Fruit fly (Drosophila melanogaster) whole organism, wandering third instar larva: Measurements from ENCODE around the gene CG6961.

ENCODE experiments used
- Abd-B ChIP-seq: fragments of >200 bp; optimal IDR thresholded peaks from 2 replicates; lab custom pipeline; 2017; ENCODE audit warnings: missing biosample characterization, missing genetic modification characterization
- CG9705 ChIP-seq: fragments of 200-800 bp; sonication (Bioruptor generic); optimal IDR thresholded peaks from 2 replicates; lab custom pipeline; 2018; ENCODE audit warnings: missing biosample characterization, mild to moderate bottlenecking, missing genetic modification characterization
- CrebA ChIP-seq: fragments of 200-800 bp; sonication (Bioruptor generic); optimal IDR thresholded peaks from 2 replicates; lab custom pipeline; 2016; ENCODE audit warnings: missing biosample characterization, mild to moderate bottlenecking, missing genetic modification characterization, borderline replicate concordance
- Dfd ChIP-seq: fragments of >200 bp; optimal IDR thresholded peaks from 2 replicates; lab custom pipeline; 2017; ENCODE audit warnings: missing biosample characterization, missing genetic modification characterization
- Dif ChIP-seq: fragments of 200-275, 200-300 bp; sonication (Bioruptor generic); optimal IDR thresholded peaks from 2 replicates; lab custom pipeline; 2018; ENCODE audit warnings: missing biosample characterization, missing genetic modification characterization; ENCODE audit not compliant: partially characterized antibody
- GATAd ChIP-seq: sonication (Bioruptor generic); optimal IDR thresholded peaks from 2 replicates; lab custom pipeline; 2016; ENCODE audit warnings: missing biosample characterization, missing genetic modification characterization
- HLH106 ChIP-seq: fragments of 200-800 bp; optimal IDR thresholded peaks from 3 replicates; lab custom pipeline; 2019; ENCODE audit warnings: missing biosample characterization, mild to moderate bottlenecking, missing genetic modification characterization, moderate library complexity
- Hnf4 ChIP-seq: fragments of 200-800 bp; sonication (Bioruptor generic); optimal IDR thresholded peaks from 2 replicates; lab custom pipeline; 2016; ENCODE audit warnings: missing biosample characterization, mild to moderate bottlenecking, missing genetic modification characterization
- Hr78 ChIP-seq: fragments of >200 bp; optimal IDR thresholded peaks from 2 replicates; lab custom pipeline; 2017; ENCODE audit warnings: missing biosample characterization, missing genetic modification characterization
- Hr83 ChIP-seq: fragments of 200-300 bp; sonication (Bioruptor generic); optimal IDR thresholded peaks from 2 replicates; lab custom pipeline; 2016; ENCODE audit warnings: missing biosample characterization, mild to moderate bottlenecking, missing genetic modification characterization, moderate library complexity; ENCODE audit not compliant: poor library complexity, severe bottlenecking
- Jra ChIP-seq: sonication (Bioruptor generic); optimal IDR thresholded peaks from 2 replicates; lab custom pipeline; 2016; ENCODE audit warnings: missing biosample characterization, missing genetic modification characterization
- Mio ChIP-seq: sonication (Bioruptor generic); optimal IDR thresholded peaks from 2 replicates; lab custom pipeline; 2016; ENCODE audit warnings: missing biosample characterization, missing genetic modification characterization
- Myc ChIP-seq: fragments of >200 bp; optimal IDR thresholded peaks from 2 replicates; lab custom pipeline; 2017
- N ChIP-seq: fragments of >200 bp; optimal IDR thresholded peaks from 2 replicates; lab custom pipeline; 2018; ENCODE audit warnings: missing biosample characterization, missing external identifiers, missing genetic modification characterization
- Rel ChIP-seq, 2 experiments: fragments of 200-800 bp; sonication (Bioruptor generic) in 1 of 2; optimal IDR thresholded peaks; 2 replicates in 1 of 2; 3 replicates in 1 of 2; lab custom pipeline; 2016 to 2019; ENCODE audit warnings: mild to moderate bottlenecking in 2 of 2, missing biosample characterization in 2 of 2, missing genetic modification characterization in 2 of 2, moderate library complexity in 1 of 2
- Sp1 ChIP-seq: fragments of 200-800 bp; sonication (Bioruptor generic); optimal IDR thresholded peaks from 3 replicates; lab custom pipeline; 2019; ENCODE audit warnings: missing biosample characterization, mild to moderate bottlenecking, missing genetic modification characterization, moderate library complexity
- Vsx2 ChIP-seq: fragments of 200-300, 225-300 bp; sonication (Bioruptor generic); optimal IDR thresholded peaks from 2 replicates; lab custom pipeline; 2018; ENCODE audit warnings: missing biosample characterization, missing genetic modification characterization; ENCODE audit not compliant: partially characterized antibody
- dl ChIP-seq, 2 experiments: fragments of 175-275, 200-275 bp in 1 of 2; fragments of 200-275 bp in 1 of 2; sonication (Bioruptor generic); optimal IDR thresholded peaks; lab custom pipeline; 2018; ENCODE audit warnings: mild to moderate bottlenecking in 2 of 2, missing biosample characterization in 2 of 2, missing genetic modification characterization in 2 of 2, moderate library complexity in 2 of 2; ENCODE audit not compliant: partially characterized antibody in 2 of 2, insufficient read depth in 1 of 2
- dmrt93B ChIP-seq: fragments of 200-800 bp; sonication (Bioruptor generic); optimal IDR thresholded peaks from 2 replicates; lab custom pipeline; 2018; ENCODE audit warnings: missing biosample characterization, mild to moderate bottlenecking, missing genetic modification characterization
- dsf ChIP-seq: sonication (Bioruptor generic); optimal IDR thresholded peaks from 2 replicates; lab custom pipeline; 2016; ENCODE audit warnings: missing biosample characterization, missing genetic modification characterization, borderline replicate concordance
- ey ChIP-seq: fragments of 200-800 bp; sonication (Bioruptor generic); optimal IDR thresholded peaks from 2 replicates; lab custom pipeline; 2016; ENCODE audit warnings: missing biosample characterization, missing genetic modification characterization
- foxo ChIP-seq, 2 experiments: fragments of 200-800 bp; sonication (Bioruptor generic); optimal IDR thresholded peaks; 2 replicates in 1 of 2; 3 replicates in 1 of 2; lab custom pipeline; 2016 to 2017; ENCODE audit warnings: missing biosample characterization in 2 of 2, missing genetic modification characterization in 2 of 2
- fru ChIP-seq: fragments of 200-800 bp; sonication (Bioruptor generic); optimal IDR thresholded peaks from 3 replicates; lab custom pipeline; 2016; ENCODE audit warnings: missing biosample characterization, mild to moderate bottlenecking, missing genetic modification characterization
- jim ChIP-seq: fragments of 175-275, 200-325 bp; sonication (Bioruptor generic); optimal IDR thresholded peaks from 2 replicates; lab custom pipeline; 2016; ENCODE audit warnings: missing biosample characterization, mild to moderate bottlenecking, missing genetic modification characterization
- lola ChIP-seq: fragments of >200 bp; optimal IDR thresholded peaks from 2 replicates; lab custom pipeline; 2017; ENCODE audit warnings: missing biosample characterization, missing genetic modification characterization
- pan ChIP-seq: fragments of >200 bp; optimal IDR thresholded peaks from 2 replicates; lab custom pipeline; 2017
- rgr ChIP-seq: fragments of 200-800 bp; sonication (Bioruptor generic); optimal IDR thresholded peaks from 3 replicates; lab custom pipeline; 2016; ENCODE audit warnings: missing biosample characterization, mild to moderate bottlenecking, missing genetic modification characterization
- sv ChIP-seq: fragments of 200-800 bp; sonication (Bioruptor generic); optimal IDR thresholded peaks from 3 replicates; lab custom pipeline; 2016; ENCODE audit warnings: missing biosample characterization, missing genetic modification characterization
- tai ChIP-seq: sonication (Bioruptor generic); optimal IDR thresholded peaks from 2 replicates; lab custom pipeline; 2016; ENCODE audit warnings: missing biosample characterization, missing genetic modification characterization
- usp ChIP-seq: fragments of >200 bp; optimal IDR thresholded peaks from 2 replicates; lab custom pipeline; 2017; ENCODE audit warnings: missing biosample characterization, missing genetic modification characterization
- woc ChIP-seq: sonication (Bioruptor generic); optimal IDR thresholded peaks from 2 replicates; lab custom pipeline; 2016; ENCODE audit warnings: missing biosample characterization, mild to moderate bottlenecking, missing genetic modification characterization

CG6961 gene

DNA sequence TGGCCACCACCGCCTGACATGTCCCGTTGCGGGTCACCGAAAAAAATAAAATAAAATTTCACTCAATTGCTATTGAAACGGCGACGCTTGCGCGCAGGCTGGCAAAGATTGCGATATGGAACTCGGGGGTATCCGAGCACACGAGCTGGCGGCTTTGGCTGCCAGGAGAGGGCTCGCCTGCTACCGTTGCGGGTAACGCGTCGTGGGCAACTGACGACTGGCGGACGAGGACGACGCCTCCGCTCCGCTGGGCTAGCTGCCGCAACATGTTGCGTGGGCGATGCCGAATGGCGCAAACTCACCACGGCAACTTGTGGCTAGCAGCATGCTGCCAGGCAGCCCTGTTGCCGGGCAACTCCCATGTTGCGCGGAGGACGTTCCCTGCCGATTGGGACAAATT is 14.2 kb downstream of the CG6961 start, which contains the start of gene CCKLR-17D3:
Gene CCKLR-17D3, minus strand, starts transcription at position 211 of the 400 bp plus-strand sequence.
- TF ChIP-seq pan (lab: Kevin White, UChicago) (no peak), tai (GFP tag; lab: Kevin White, UChicago) (no peak)

- no peak for TF ChIP-seq Vsx2 (GFP tag; lab: Kevin White, UChicago)
- no peak for TF ChIP-seq HLH106 (tag; lab: Kevin White, UChicago)
- TF ChIP-seq GATAd, result no peak
- TF ChIP-seq Mio (GFP tag; lab: Kevin White, UChicago), result no peak
- no peak for TF ChIP-seq woc (GFP tag; lab: Kevin White, UChicago)
- no peak for TF ChIP-seq pan (lab: Kevin White, UChicago)
- TF ChIP-seq CG9705 (GFP tag; lab: Kevin White, UChicago), result no peak
- TF ChIP-seq usp, result no peak
- TF ChIP-seq sv, result no peak
- peak; percentile 83 for TF ChIP-seq Myc (lab: Kevin White, UChicago)
- TF ChIP-seq Abd-B (GFP tag; lab: Kevin White, UChicago), result no peak
- TF ChIP-seq rgr (GFP tag; lab: Kevin White, UChicago), result no peak
- no peak for TF ChIP-seq dmrt93B (GFP tag; lab: Kevin White, UChicago)
- no peak for TF ChIP-seq CrebA (GFP tag; lab: Kevin White, UChicago)
- TF ChIP-seq dl (GFP tag; optimal IDR thresholded peaks at IDR 0.05; lab: Kevin White, UChicago; ENCODE audit: insufficient read depth in 1 of 2, partially characterized antibody in 2 of 2), result no peak
- peak; percentile 87 for TF ChIP-seq N (GFP tag; lab: Kevin White, UChicago)
- no peak for TF ChIP-seq Jra (GFP tag; lab: Kevin White, UChicago)
- peak; percentile 35 for TF ChIP-seq Hr78
- no peak for TF ChIP-seq Rel (GFP tag; optimal IDR thresholded peaks at IDR 0.05; lab: Kevin White, UChicago)
- TF ChIP-seq Rel (tag; optimal IDR thresholded peaks at IDR 0.05; lab: Kevin White, UChicago), result no peak
- no peak for TF ChIP-seq foxo (GFP tag; optimal IDR thresholded peaks at IDR 0.05; lab: Kevin White, UChicago)
- no peak for TF ChIP-seq fru (GFP tag; lab: Kevin White, UChicago)
Measured at dm6 chrX:18771995-18772394, 16.0 kb downstream of the CG6961 start.

dm6 chrX:18771356-18771755 is 16.7 kb downstream of the CG6961 start:
- no peak for TF ChIP-seq ey
- TF ChIP-seq Hnf4, result no peak
- TF ChIP-seq, all 38 proteins: peak for 0

DNA sequence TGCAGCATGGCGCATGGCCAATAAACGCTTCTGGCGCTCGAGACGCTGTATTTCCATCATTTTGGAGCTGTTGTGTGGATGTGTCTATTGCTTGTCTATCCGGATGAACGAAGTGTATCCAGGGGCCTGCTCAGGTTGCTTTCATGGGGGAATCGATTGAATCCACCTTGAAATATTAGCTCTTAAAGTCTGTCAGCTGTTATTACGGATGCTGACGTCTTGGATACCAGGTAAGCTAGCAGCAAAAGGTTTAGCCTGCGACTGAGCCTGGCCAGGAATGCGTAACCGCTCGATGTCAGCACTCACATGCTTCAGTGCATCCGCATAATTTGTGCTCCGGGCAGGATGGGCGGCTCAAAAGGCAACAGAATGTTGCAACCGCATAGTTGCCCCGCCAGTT is 39.8 kb downstream of the CG6961 start, which contains the start of gene CG12609:
Gene CG12609, minus strand, starts transcription at position 101 of the 400 bp plus-strand sequence.
- TF ChIP-seq Myc (lab: Kevin White, UChicago), result no peak
- no peak for TF ChIP-seq tai (GFP tag; lab: Kevin White, UChicago)
- no peak for TF ChIP-seq lola (GFP tag; lab: Kevin White, UChicago)
- no peak for TF ChIP-seq Hnf4
- TF ChIP-seq woc (GFP tag; lab: Kevin White, UChicago), result no peak
- no peak for TF ChIP-seq dsf (GFP tag; lab: Kevin White, UChicago)
- TF ChIP-seq Jra (GFP tag; lab: Kevin White, UChicago), result no peak
- TF ChIP-seq Rel (GFP tag; optimal IDR thresholded peaks at IDR 0.05; lab: Kevin White, UChicago), result no peak
- no peak for TF ChIP-seq Rel (tag; optimal IDR thresholded peaks at IDR 0.05; lab: Kevin White, UChicago)
- TF ChIP-seq CG9705 (GFP tag; lab: Kevin White, UChicago), result no peak
- TF ChIP-seq Dif, result no peak
- TF ChIP-seq jim, result no peak
- TF ChIP-seq dl (GFP tag; optimal IDR thresholded peaks at IDR 0.05; lab: Kevin White, UChicago; ENCODE audit: insufficient read depth in 1 of 2, partially characterized antibody in 2 of 2), result no peak

DNA sequence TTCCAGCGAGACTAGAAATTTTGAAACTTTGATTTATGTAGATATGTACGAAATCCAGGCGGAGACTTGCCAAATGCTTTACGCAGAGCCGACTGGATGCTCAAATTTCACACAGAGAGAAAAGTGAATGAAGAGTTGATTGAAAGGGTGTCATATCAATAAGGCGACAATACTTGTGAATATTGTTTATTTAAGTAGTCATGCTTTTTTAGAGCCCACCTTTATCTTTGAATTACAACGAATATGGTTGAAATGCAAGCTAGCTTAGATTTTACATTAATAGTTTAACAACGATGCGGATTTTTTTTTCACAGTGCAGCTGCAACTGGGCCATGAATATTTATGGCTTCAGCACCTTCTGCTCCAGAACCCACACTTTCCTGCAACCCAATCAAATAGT is 48.2 kb downstream of the CG6961 start, which contains the start of gene CG6873:
Gene CG6873, minus strand, starts transcription at position 101 of the 400 bp plus-strand sequence.
- TF ChIP-seq N (GFP tag; lab: Kevin White, UChicago) (no peak), Sp1 (GFP tag; lab: Kevin White, UChicago) (no peak), dsf (GFP tag; lab: Kevin White, UChicago) (no peak), CrebA (GFP tag; lab: Kevin White, UChicago) (no peak), Dfd (no peak), woc (GFP tag; lab: Kevin White, UChicago) (no peak), Hr83 (GFP tag; lab: Kevin White, UChicago) (no peak), pan (lab: Kevin White, UChicago) (no peak), Dif (no peak), lola (GFP tag; lab: Kevin White, UChicago) (no peak), usp (no peak), ey (no peak), Rel (GFP tag; optimal IDR thresholded peaks at IDR 0.05; lab: Kevin White, UChicago) (no peak), Rel (tag; optimal IDR thresholded peaks at IDR 0.05; lab: Kevin White, UChicago) (no peak), Hnf4 (no peak), jim (no peak)
- TF ChIP-seq, all 38 proteins: peak for 0
